Fruit fly (Drosophila melanogaster): Measurements from ENCODE around the gene PGRP-SB2.

The PGRP-SB2 gene

DNA sequence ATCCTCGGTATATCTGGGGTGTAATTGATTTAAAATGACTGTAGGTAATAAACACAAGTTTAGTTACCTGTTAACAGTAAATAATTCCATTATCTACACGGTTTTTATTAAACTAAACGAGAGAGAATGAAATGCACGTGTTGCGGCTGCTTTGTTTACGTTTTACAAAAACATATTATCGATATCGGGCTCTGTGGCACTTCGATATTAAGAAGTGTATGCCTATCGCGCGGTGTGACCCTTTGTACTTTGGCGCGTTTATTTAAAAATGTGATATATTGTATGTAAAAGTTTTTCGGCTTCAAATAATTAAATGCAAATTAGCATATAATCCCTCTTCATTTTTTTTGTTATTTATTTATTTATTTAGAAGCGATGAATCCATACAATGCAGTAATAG is 4.3 kb downstream of the PGRP-SB2 start, which contains the start of gene Dbp73D (continued):
- TF ChIP-seq CG17385 (GFP tag; optimal IDR thresholded peaks at IDR 0.05) = no peak
- no peak for TF ChIP-seq seq (GFP tag; IDR thresholded peaks at IDR 0.05)
- no peak for TF ChIP-seq CG9932 (GFP tag; IDR thresholded peaks at IDR 0.05)
- no peak for TF ChIP-seq shn (GFP tag; optimal IDR thresholded peaks at IDR 0.05)
- peak; percentile 56; the same call in 1 of the 2 replicates for TF ChIP-seq MBD-R2 (GFP tag; IDR thresholded peaks at IDR 0.05)
- no peak for TF ChIP-seq usp (GFP tag; optimal IDR thresholded peaks at IDR 0.05)
- TF ChIP-seq CG3847 (GFP tag; IDR thresholded peaks at IDR 0.05) = no peak
- TF ChIP-seq pzg (GFP tag; optimal IDR thresholded peaks at IDR 0.05) = peak; percentile 66
- TF ChIP-seq Lhr (GFP tag; optimal IDR thresholded peaks at IDR 0.05) = no peak
- peak; percentile 76 for TF ChIP-seq HLH4C (GFP tag; IDR thresholded peaks at IDR 0.05; ENCODE audit: partially characterized antibody)
- TF ChIP-seq Rx (GFP tag; IDR thresholded peaks at IDR 0.05) = no peak
- no peak for TF ChIP-seq ash1 (GFP tag; optimal IDR thresholded peaks at IDR 0.05)
- TF ChIP-seq mld (GFP tag; IDR thresholded peaks at IDR 0.05; ENCODE audit: partially characterized antibody) = no peak
- TF ChIP-seq HmgD (GFP tag; optimal IDR thresholded peaks at IDR 0.05) = no peak
- no peak for TF ChIP-seq CG10431 (GFP tag; optimal IDR thresholded peaks at IDR 0.05)
- TF ChIP-seq CG34376 (GFP tag; optimal IDR thresholded peaks at IDR 0.05) = no peak
- no peak for TF ChIP-seq ERR (GFP tag; optimal IDR thresholded peaks at IDR 0.05)
- TF ChIP-seq CG4854 (GFP tag; optimal IDR thresholded peaks at IDR 0.05) = no peak
- TF ChIP-seq CG10147 (GFP tag; optimal IDR thresholded peaks at IDR 0.05) = no peak
- TF ChIP-seq CG1792 (GFP tag; optimal IDR thresholded peaks at IDR 0.05) = no peak
- no peak for TF ChIP-seq Gug (GFP tag; IDR thresholded peaks at IDR 0.05)
- no peak for TF ChIP-seq CG18619 (GFP tag; optimal IDR thresholded peaks at IDR 0.05)
- no peak for TF ChIP-seq Ptx1 (GFP tag; IDR thresholded peaks at IDR 0.05)
- no peak for TF ChIP-seq ase (GFP tag; IDR thresholded peaks at IDR 0.05)
- peak; percentile 91 for TF ChIP-seq Dref (GFP tag; IDR thresholded peaks at IDR 0.05)
- no peak for TF ChIP-seq CG4730 (GFP tag; IDR thresholded peaks at IDR 0.05)
- no peak for TF ChIP-seq fd64A (GFP tag; optimal IDR thresholded peaks at IDR 0.05)
- TF ChIP-seq E2f2 (GFP tag; IDR thresholded peaks at IDR 0.05) = peak; percentile 98
- no peak for TF ChIP-seq Awh (GFP tag; IDR thresholded peaks at IDR 0.05)
- TF ChIP-seq CHES-1-like (GFP tag; optimal IDR thresholded peaks at IDR 0.05) = peak; percentile 35
- TF ChIP-seq Ets97D (GFP tag; optimal IDR thresholded peaks at IDR 0.05) = peak; percentile 35
- peak; percentile 43; the same call in 1 of the 3 replicates for TF ChIP-seq CG7963 (GFP tag; IDR thresholded peaks at IDR 0.05; ENCODE audit: partially characterized antibody)
- TF ChIP-seq CG9437 (GFP tag; optimal IDR thresholded peaks at IDR 0.05) = peak; percentile 52
- no peak for TF ChIP-seq ind (GFP tag; optimal IDR thresholded peaks at IDR 0.05)
- TF ChIP-seq tna (GFP tag; IDR thresholded peaks at IDR 0.05; ENCODE audit: partially characterized antibody) = peak; percentile 52; the same call in 1 of the 2 replicates
- peak; percentile 50; the same call in 1 of the 2 replicates for TF ChIP-seq hbn (GFP tag; IDR thresholded peaks at IDR 0.05; ENCODE audit: partially characterized antibody)
- TF ChIP-seq crol (GFP tag; IDR thresholded peaks at IDR 0.05) = no peak
- no peak for TF ChIP-seq jing (GFP tag; optimal IDR thresholded peaks at IDR 0.05)
- no peak for TF ChIP-seq B-H1 (GFP tag; IDR thresholded peaks at IDR 0.05)
- TF ChIP-seq Nf-YB (GFP tag; optimal IDR thresholded peaks at IDR 0.05) = no peak
- peak; percentile 52 for TF ChIP-seq Bgb (GFP tag; IDR thresholded peaks at IDR 0.05; ENCODE audit: partially characterized antibody)
- TF ChIP-seq ato (GFP tag; IDR thresholded peaks at IDR 0.05; ENCODE audit: partially characterized antibody) = peak; percentile 48
- TF ChIP-seq CrebB (tag; optimal IDR thresholded peaks at IDR 0.05) = no peak
- no peak for TF ChIP-seq CG4424 (GFP tag; optimal IDR thresholded peaks at IDR 0.05)
- TF ChIP-seq Lpt (GFP tag; optimal IDR thresholded peaks at IDR 0.05) = no peak
- no peak for TF ChIP-seq nau (GFP tag; optimal IDR thresholded peaks at IDR 0.05)
- no peak for TF ChIP-seq crp (GFP tag; optimal IDR thresholded peaks at IDR 0.05)
- TF ChIP-seq CG17186 (GFP tag; optimal IDR thresholded peaks at IDR 0.05) = peak; percentile 32
- TF ChIP-seq CG12744 (GFP tag; optimal IDR thresholded peaks at IDR 0.05) = no peak
- TF ChIP-seq vvl (GFP tag; IDR thresholded peaks at IDR 0.05) = no peak
- TF ChIP-seq PHDP (tag; optimal IDR thresholded peaks at IDR 0.05) = no peak
- TF ChIP-seq Aef1 (GFP tag; IDR thresholded peaks at IDR 0.05) = no peak
